7 worm cellular contexts compared by ENCODE assay signal in genomic region chrIII:12003264-12003663, ce11.
A peak's percentile ranks its signal among the peaks of the same experiment; 100 is the strongest.
TF ChIP-seq lines count a peak whose summit lies in the region.

No protein-coding gene starts in this region.

TF ChIP-seq in whole organism, L1 larva, 84 proteins besides CTCF, POLR2A, EP300 and RAD21 (continues in another document):
- TF ChIP-seq zag-1 (tag; optimal IDR thresholded peaks at IDR 0.05; lab: Kevin White, UChicago) (no peak), unc-30 (tag; optimal IDR thresholded peaks at IDR 0.05; lab: Kevin White, UChicago) (no peak), isw-1 (GFP tag; IDR thresholded peaks at IDR 0.05; lab: Robert Waterston, UW) (no peak), lin-35 (GFP tag; optimal IDR thresholded peaks at IDR 0.05; lab: Kevin White, UChicago) (peak; percentile 28 to 63), nhr-12 (tag; optimal IDR thresholded peaks at IDR 0.05; lab: Kevin White, UChicago) (no peak), fos-1 (tag; optimal IDR thresholded peaks at IDR 0.05; lab: Kevin White, UChicago) (peak; percentile 3), hlh-17 (GFP tag; optimal IDR thresholded peaks at IDR 0.05; lab: Kevin White, UChicago; ENCODE audit: borderline replicate concordance) (no peak), nhr-20 (tag; optimal IDR thresholded peaks at IDR 0.05; lab: Kevin White, UChicago) (peak; percentile 98), snpc-4 (tag; optimal IDR thresholded peaks at IDR 0.05; lab: Kevin White, UChicago) (no peak), lin-13 (GFP tag; optimal IDR thresholded peaks at IDR 0.05; lab: Kevin White, UChicago) (no peak), nhr-77 (tag; optimal IDR thresholded peaks at IDR 0.05; lab: Kevin White, UChicago) (no peak), ceh-82 (tag; optimal IDR thresholded peaks at IDR 0.05; lab: Kevin White, UChicago) (no peak), dpl-1 (GFP tag; optimal IDR thresholded peaks at IDR 0.05; lab: Kevin White, UChicago) (peak in 2 of 3 experiments; percentile 21 to 42)

TF ChIP-seq in whole organism, L2 larva, 48 proteins besides CTCF, POLR2A, EP300 and RAD21 (continues in another document):
- TF ChIP-seq sma-9 (GFP tag; optimal IDR thresholded peaks at IDR 0.05; lab: Kevin White, UChicago) (peak; percentile 87), sma-9 (tag; optimal IDR thresholded peaks at IDR 0.05; lab: Kevin White, UChicago) (no peak), crh-2 (tag; optimal IDR thresholded peaks at IDR 0.05; lab: Kevin White, UChicago) (peak; percentile 21), F13H6.1 (tag; optimal IDR thresholded peaks at IDR 0.05; lab: Kevin White, UChicago) (peak; percentile 69), mdl-1 (tag; optimal IDR thresholded peaks at IDR 0.05; lab: Kevin White, UChicago) (peak in 1 of 2 experiments; percentile 19), sem-4 (tag; optimal IDR thresholded peaks at IDR 0.05; lab: Kevin White, UChicago) (peak; percentile 62), mab-5 (tag; optimal IDR thresholded peaks at IDR 0.05; lab: Kevin White, UChicago) (no peak), ztf-1 (GFP tag; conservative IDR thresholded peaks at IDR 0.05; lab: Robert Waterston, UW) (no peak), nhr-129 (tag; optimal IDR thresholded peaks at IDR 0.05; lab: Kevin White, UChicago) (peak; percentile 63), fos-1 (tag; optimal IDR thresholded peaks at IDR 0.05; lab: Kevin White, UChicago) (peak; percentile 74), zag-1 (tag; optimal IDR thresholded peaks at IDR 0.05; lab: Kevin White, UChicago) (no peak), nhr-23 (tag; optimal IDR thresholded peaks at IDR 0.05; lab: Kevin White, UChicago) (no peak), R02D3.7 (tag; optimal IDR thresholded peaks at IDR 0.05; lab: Kevin White, UChicago) (no peak)

TF ChIP-seq in whole organism, L3 larva, 47 proteins besides CTCF, POLR2A, EP300 and RAD21 (continues in another document):
- TF ChIP-seq elt-2 (tag; optimal IDR thresholded peaks at IDR 0.05; lab: Kevin White, UChicago) (peak; percentile 93), nfya-1 (tag; optimal IDR thresholded peaks at IDR 0.05; lab: Kevin White, UChicago; ENCODE audit: insufficient read depth) (peak; percentile 63), lin-15B (tag; optimal IDR thresholded peaks at IDR 0.05; lab: Kevin White, UChicago) (peak; percentile 56), nhr-25 (tag; optimal IDR thresholded peaks at IDR 0.05; lab: Kevin White, UChicago) (peak; percentile 60), egl-5 (tag; optimal IDR thresholded peaks at IDR 0.05; lab: Kevin White, UChicago) (no peak), ceh-28 (tag; optimal IDR thresholded peaks at IDR 0.05; lab: Kevin White, UChicago) (peak; percentile 63), R02D3.7 (tag; optimal IDR thresholded peaks at IDR 0.05; lab: Kevin White, UChicago) (no peak), hmg-11 (tag; optimal IDR thresholded peaks at IDR 0.05; lab: Kevin White, UChicago) (peak; percentile 9), lin-39 (tag; optimal IDR thresholded peaks at IDR 0.05; lab: Kevin White, UChicago) (no peak), snpc-4 (tag; optimal IDR thresholded peaks at IDR 0.05; lab: Kevin White, UChicago) (peak; percentile 17), nhr-28 (tag; optimal IDR thresholded peaks at IDR 0.05; lab: Kevin White, UChicago) (no peak), aly-2 (tag; optimal IDR thresholded peaks at IDR 0.05; lab: Kevin White, UChicago) (no peak), ZK546.5 (tag; optimal IDR thresholded peaks at IDR 0.05; lab: Kevin White, UChicago) (no peak), nhr-43 (tag; optimal IDR thresholded peaks at IDR 0.05; lab: Kevin White, UChicago; ENCODE audit: poor library complexity, severe bottlenecking) (no peak)

TF ChIP-seq in whole organism, L4 larva, 104 proteins besides CTCF, POLR2A, EP300 and RAD21 (continues in another document):
- TF ChIP-seq tag-97 (GFP tag; IDR thresholded peaks at IDR 0.05; lab: Robert Waterston, UW) (no peak), mxl-2 (GFP tag; conservative IDR thresholded peaks at IDR 0.05; lab: Robert Waterston, UW) (no peak), zip-11 (GFP tag; IDR thresholded peaks at IDR 0.05; lab: Robert Waterston, UW) (no peak), vab-7 (GFP tag; IDR thresholded peaks at IDR 0.05; lab: Robert Waterston, UW) (no peak), dmd-8 (GFP tag; IDR thresholded peaks at IDR 0.05; lab: Robert Waterston, UW) (no peak), snpc-4 (tag; optimal IDR thresholded peaks at IDR 0.05; lab: Kevin White, UChicago) (no peak), sdz-12 (GFP tag; optimal IDR thresholded peaks at IDR 0.05; lab: Kevin White, UChicago) (no peak), F10B5.3 (tag; optimal IDR thresholded peaks at IDR 0.05; lab: Kevin White, UChicago) (no peak), R02D3.7 (tag; optimal IDR thresholded peaks at IDR 0.05; lab: Kevin White, UChicago) (no peak), ztf-11 (tag; optimal IDR thresholded peaks at IDR 0.05; lab: Kevin White, UChicago) (no peak), saeg-2 (GFP tag; IDR thresholded peaks at IDR 0.05; lab: Robert Waterston, UW) (no peak), ceh-32 (tag; optimal IDR thresholded peaks at IDR 0.05; lab: Kevin White, UChicago; ENCODE audit: poor library complexity) (no peak), dmd-9 (GFP tag; IDR thresholded peaks at IDR 0.05; lab: Robert Waterston, UW) (no peak), duxl-1 (tag; optimal IDR thresholded peaks at IDR 0.05; lab: Kevin White, UChicago; ENCODE audit: poor library complexity) (no peak), skn-1 (tag; optimal IDR thresholded peaks at IDR 0.05; lab: Kevin White, UChicago) (no peak)

TF ChIP-seq in whole organism, late embryonic, 69 proteins besides CTCF, POLR2A, EP300 and RAD21:
- TF ChIP-seq hlh-15 (tag; optimal IDR thresholded peaks at IDR 0.05; lab: Kevin White, UChicago) (no peak), Y22D7AL.16 (tag; optimal IDR thresholded peaks at IDR 0.05; lab: Kevin White, UChicago) (no peak), nfya-1 (tag; optimal IDR thresholded peaks at IDR 0.05; lab: Kevin White, UChicago) (peak; percentile 41), pros-1 (tag; optimal IDR thresholded peaks at IDR 0.05; lab: Kevin White, UChicago) (no peak), hlh-30 (tag; optimal IDR thresholded peaks at IDR 0.05; lab: Kevin White, UChicago; ENCODE audit: insufficient read depth) (peak; percentile 12), elt-2 (tag; optimal IDR thresholded peaks at IDR 0.05; lab: Kevin White, UChicago) (peak; percentile 62)

TF ChIP-seq in whole organism, mixed stage, embryonic, 35 proteins besides CTCF, POLR2A, EP300 and RAD21:
- peak; percentile 73 for TF ChIP-seq elt-1 (tag; optimal IDR thresholded peaks at IDR 0.05; lab: Kevin White, UChicago; ENCODE audit: borderline replicate concordance, insufficient read depth)
- TF ChIP-seq mls-2 (tag; optimal IDR thresholded peaks at IDR 0.05; lab: Kevin White, UChicago): no peak
- no peak for TF ChIP-seq ceh-39 (tag; optimal IDR thresholded peaks at IDR 0.05; lab: Kevin White, UChicago)
- TF ChIP-seq bed-3 (GFP tag; optimal IDR thresholded peaks at IDR 0.05; lab: Kevin White, UChicago): no peak
- peak; percentile 8 for TF ChIP-seq unc-120 (tag; optimal IDR thresholded peaks at IDR 0.05; lab: Kevin White, UChicago; ENCODE audit: poor library complexity, severe bottlenecking)
- no peak for TF ChIP-seq nhr-76 (tag; optimal IDR thresholded peaks at IDR 0.05; lab: Kevin White, UChicago)
- no peak for TF ChIP-seq unc-62 (GFP tag; optimal IDR thresholded peaks at IDR 0.05; lab: Kevin White, UChicago)
- TF ChIP-seq M03D4.4 (tag; optimal IDR thresholded peaks at IDR 0.05; lab: Kevin White, UChicago): no peak
- TF ChIP-seq lin-32 (GFP tag; optimal IDR thresholded peaks at IDR 0.05; lab: Kevin White, UChicago): no peak
- TF ChIP-seq ceh-43 (GFP tag; optimal IDR thresholded peaks at IDR 0.05; lab: Kevin White, UChicago): no peak
- no peak for TF ChIP-seq sptf-1 (tag; optimal IDR thresholded peaks at IDR 0.05; lab: Kevin White, UChicago)
- peak; percentile 15 for TF ChIP-seq pha-4 (tag; optimal IDR thresholded peaks at IDR 0.05; lab: Kevin White, UChicago)
- TF ChIP-seq mep-1 (tag; optimal IDR thresholded peaks at IDR 0.05; lab: Kevin White, UChicago): no peak
- TF ChIP-seq lsy-2 (tag; optimal IDR thresholded peaks at IDR 0.05; lab: Kevin White, UChicago): no peak
- TF ChIP-seq nhr-237 (tag; optimal IDR thresholded peaks at IDR 0.05; lab: Kevin White, UChicago): no peak
- TF ChIP-seq zip-8 (tag; optimal IDR thresholded peaks at IDR 0.05; lab: Kevin White, UChicago): no peak
- no peak for TF ChIP-seq elt-3 (tag; optimal IDR thresholded peaks at IDR 0.05; lab: Kevin White, UChicago)
- TF ChIP-seq hlh-1 (tag; optimal IDR thresholded peaks at IDR 0.05; lab: Kevin White, UChicago): peak; percentile 35

TF ChIP-seq in whole organism, young adult, 124 proteins besides CTCF, POLR2A, EP300 and RAD21 (continues in another document):
- TF ChIP-seq Y67H2A.10 (GFP tag; conservative IDR thresholded peaks at IDR 0.05; lab: Robert Waterston, UW) (no peak), lin-40 (tag; optimal IDR thresholded peaks at IDR 0.05; lab: Kevin White, UChicago) (peak; percentile 17), mcd-1 (GFP tag; IDR thresholded peaks at IDR 0.05; lab: Robert Waterston, UW) (peak; percentile 42; the same call in 1 of the 2 replicates), nfyb-1 (GFP tag; IDR thresholded peaks at IDR 0.05; lab: Robert Waterston, UW) (0 out of 2 replicates have a peak, but pooled peaks have one; percentile 35), atf-7 (tag; optimal IDR thresholded peaks at IDR 0.05; lab: Kevin White, UChicago) (peak; percentile 52), ztf-6 (GFP tag; IDR thresholded peaks at IDR 0.05; lab: Robert Waterston, UW) (no peak), pbrm-1 (GFP tag; IDR thresholded peaks at IDR 0.05; lab: Robert Waterston, UW) (peak; percentile 54; the same call in 1 of the 2 replicates), cebp-1 (GFP tag; IDR thresholded peaks at IDR 0.05; lab: Robert Waterston, UW) (no peak), cebp-1 (tag; optimal IDR thresholded peaks at IDR 0.05; lab: Kevin White, UChicago) (peak; percentile 79), hlh-12 (tag; optimal IDR thresholded peaks at IDR 0.05; lab: Kevin White, UChicago) (no peak), nhr-179 (tag; optimal IDR thresholded peaks at IDR 0.05; lab: Kevin White, UChicago) (no peak), athp-1 (tag; optimal IDR thresholded peaks at IDR 0.05; lab: Kevin White, UChicago) (no peak), madf-10 (tag; optimal IDR thresholded peaks at IDR 0.05; lab: Kevin White, UChicago) (peak; percentile 10), dox-1 (GFP tag; IDR thresholded peaks at IDR 0.05; lab: Robert Waterston, UW) (peak; percentile 78), Y56A3A.18 (GFP tag; IDR thresholded peaks at IDR 0.05; lab: Robert Waterston, UW) (no peak), hmg-1.2 (GFP tag; IDR thresholded peaks at IDR 0.05; lab: Robert Waterston, UW) (peak; percentile 47; the same call in 1 of the 2 replicates), unc-62 (GFP tag; optimal IDR thresholded peaks at IDR 0.05; lab: Kevin White, UChicago) (peak; percentile 42), sdz-38 (tag; optimal IDR thresholded peaks at IDR 0.05; lab: Kevin White, UChicago) (no peak), attf-5 (GFP tag; optimal IDR thresholded peaks at IDR 0.05; lab: Kevin White, UChicago) (peak; percentile 80), nhr-80 (tag; optimal IDR thresholded peaks at IDR 0.05; lab: Kevin White, UChicago) (peak; percentile 88), zfh-2 (GFP tag; conservative IDR thresholded peaks at IDR 0.05; lab: Robert Waterston, UW) (peak; percentile 68), B0336.3 (GFP tag; IDR thresholded peaks at IDR 0.05; lab: Robert Waterston, UW) (peak; percentile 83; the same call in 1 of the 2 replicates)
